Worm (Caenorhabditis elegans) whole organism, L2 larva: ENCODE measurements around the gene lec-7.

Experiments
- dmd-4 ChIP-seq: sonication (generic microtip); optimal IDR thresholded peaks from 2 replicates; lab custom pipeline; 2017; ENCODE audit warnings: missing biosample characterization, missing genetic modification characterization
- fos-1 ChIP-seq: fragments of 150-350 bp; optimal IDR thresholded peaks from 2 replicates; lab custom pipeline; 2014; ENCODE audit warnings: missing biosample characterization, missing genetic modification characterization
- lsy-2 ChIP-seq, 2 experiments: fragments of 150-350 bp in 1 of 2; sonication (generic microtip) in 1 of 2; optimal IDR thresholded peaks; 2 replicates each; lab custom pipeline; 2014 to 2017; ENCODE audit warnings: missing biosample characterization in 2 of 2, missing genetic modification characterization in 2 of 2
- mdl-1 ChIP-seq, 2 experiments: fragments of 150-350 bp in 1 of 2; sonication (generic microtip) in 1 of 2; optimal IDR thresholded peaks; 2 replicates each; lab custom pipeline; 2017; ENCODE audit warnings: missing biosample characterization in 2 of 2, missing genetic modification characterization in 2 of 2
- nhr-237 ChIP-seq: fragments of 150-350 bp; optimal IDR thresholded peaks from 2 replicates; lab custom pipeline; 2014; ENCODE audit warnings: missing biosample characterization, missing genetic modification characterization
- ztf-11 ChIP-seq: sonication (generic microtip); optimal IDR thresholded peaks from 2 replicates; lab custom pipeline; 2017; ENCODE audit warnings: missing biosample characterization, missing genetic modification characterization

DNA sequence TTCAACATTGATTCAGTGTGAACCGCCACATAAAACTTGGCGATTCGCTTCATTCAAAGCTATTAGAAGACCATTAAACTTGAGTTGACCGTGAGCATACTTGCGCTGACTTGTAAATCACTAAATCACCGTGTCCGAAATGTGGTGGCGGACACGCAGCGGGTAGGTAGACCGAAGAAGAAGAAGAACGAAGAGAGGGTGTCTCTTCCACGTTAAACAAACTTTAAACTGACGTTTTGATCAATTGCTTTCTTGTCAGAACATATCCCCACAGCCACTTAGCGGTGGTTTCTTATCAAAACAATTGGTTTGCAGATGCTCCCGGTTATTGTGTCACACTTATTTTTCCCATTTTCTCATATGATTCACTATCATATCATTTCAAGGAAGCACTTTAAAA is 8.3 kb upstream of the lec-7 start:
- TF ChIP-seq nhr-237 (no peak), lsy-2 (tag; optimal IDR thresholded peaks at IDR 0.05; lab: Kevin White, UChicago) (no peak), ztf-11 (tag; lab: Kevin White, UChicago) (no peak), mdl-1 (tag; optimal IDR thresholded peaks at IDR 0.05; lab: Kevin White, UChicago) (no peak), dmd-4 (no peak), fos-1 (no peak)
